Fruit fly (Drosophila melanogaster) whole organism, prepupa: Measurements from ENCODE around the gene CG32221.

Source experiments
- Blimp-1 ChIP-seq: fragments of 200-800 bp; sonication (Bioruptor generic); optimal IDR thresholded peaks from 3 replicates; lab custom pipeline; 2017; ENCODE audit warnings: missing biosample characterization, missing genetic modification characterization, mild to moderate bottlenecking, moderate library complexity, missing genetic modification reagents
- CG10669 ChIP-seq: fragments of 200-800 bp; sonication (Bioruptor generic); optimal IDR thresholded peaks from 3 replicates; lab custom pipeline; 2018; ENCODE audit warnings: missing biosample characterization, mild to moderate bottlenecking, missing genetic modification characterization, moderate library complexity
- CG11294 ChIP-seq: fragments of 200-800 bp; sonication (Bioruptor generic); IDR thresholded peaks from 2 replicates; pipeline ENCODE4 v1.3.6; 2022; ENCODE audit warnings: missing biosample characterization, missing genetic modification characterization
- CG11762 ChIP-seq: fragments of 200-800 bp; sonication (Bioruptor generic); optimal IDR thresholded peaks from 3 replicates; lab custom pipeline; 2016; ENCODE audit warnings: missing biosample characterization, missing genetic modification characterization; ENCODE audit not compliant: insufficient read depth
- CG11902 ChIP-seq: fragments of 200-800 bp; sonication (Bioruptor generic); optimal IDR thresholded peaks from 3 replicates; lab custom pipeline; 2016; ENCODE audit warnings: missing biosample characterization, missing genetic modification characterization
- CG3032 ChIP-seq: fragments of 200-800 bp; optimal IDR thresholded peaks from 2 replicates; lab custom pipeline; 2019; ENCODE audit warnings: missing biosample characterization, mild to moderate bottlenecking, missing genetic modification characterization, moderate library complexity
- CG34406 ChIP-seq: fragments of 200-800 bp; sonication (Bioruptor generic); optimal IDR thresholded peaks from 3 replicates; lab custom pipeline; 2016; ENCODE audit warnings: missing biosample characterization, missing genetic modification characterization
- CG3919 ChIP-seq: fragments of 200-800 bp; sonication (Bioruptor generic); optimal IDR thresholded peaks from 3 replicates; lab custom pipeline; 2016; ENCODE audit warnings: missing biosample characterization, missing genetic modification characterization
- CG7368 ChIP-seq: fragments of 200-800 bp; sonication (Bioruptor generic); optimal IDR thresholded peaks from 3 replicates; lab custom pipeline; 2016; ENCODE audit warnings: missing biosample characterization, missing genetic modification characterization
- CG8119 ChIP-seq: fragments of 200-800 bp; sonication (Bioruptor generic); IDR thresholded peaks from 3 replicates; pipeline ENCODE4 v1.3.6; 2022; ENCODE audit warnings: missing biosample characterization, missing genetic modification characterization
- CG8319 ChIP-seq: fragments of 200-800 bp; sonication (Bioruptor generic); optimal IDR thresholded peaks from 3 replicates; lab custom pipeline; 2016; ENCODE audit warnings: missing biosample characterization, missing genetic modification characterization
- CG8632 ChIP-seq: fragments of 200-800 bp; sonication (Bioruptor generic); optimal IDR thresholded peaks from 3 replicates; lab custom pipeline; 2016; ENCODE audit warnings: missing biosample characterization, missing genetic modification characterization
- CG9139 ChIP-seq: fragments of 200-800 bp; sonication (Bioruptor generic); optimal IDR thresholded peaks from 3 replicates; lab custom pipeline; 2017; ENCODE audit warnings: missing biosample characterization, mild to moderate bottlenecking, missing genetic modification characterization
- Eip75B ChIP-seq: fragments of 200-800 bp; sonication (Bioruptor generic); optimal IDR thresholded peaks from 3 replicates; lab custom pipeline; 2016; ENCODE audit warnings: missing biosample characterization, missing genetic modification characterization
- Eip93F ChIP-seq: fragments of 200-800 bp; sonication (Bioruptor generic); optimal IDR thresholded peaks from 2 replicates; lab custom pipeline; 2016; ENCODE audit warnings: missing biosample characterization, mild to moderate bottlenecking, missing genetic modification characterization
- Ets21C ChIP-seq: fragments of 200-800 bp; sonication (Bioruptor generic); optimal IDR thresholded peaks from 3 replicates; lab custom pipeline; 2016; ENCODE audit warnings: missing biosample characterization, missing genetic modification characterization
- Ets96B ChIP-seq: fragments of 200-800 bp; optimal IDR thresholded peaks from 2 replicates; lab custom pipeline; 2019; ENCODE audit warnings: missing biosample characterization, mild to moderate bottlenecking, missing genetic modification characterization, moderate library complexity
- Hr38 ChIP-seq: sonication (Bioruptor generic); optimal IDR thresholded peaks from 2 replicates; lab custom pipeline; 2016; ENCODE audit warnings: missing biosample characterization, missing genetic modification characterization
- Hr39 ChIP-seq: fragments of 200-800 bp; sonication (Bioruptor generic); optimal IDR thresholded peaks from 2 replicates; lab custom pipeline; 2016; ENCODE audit warnings: missing biosample characterization, missing genetic modification characterization
- Hr4 ChIP-seq: fragments of 200-800 bp; sonication (Bioruptor generic); optimal IDR thresholded peaks from 3 replicates; lab custom pipeline; 2016; ENCODE audit warnings: missing biosample characterization, missing genetic modification characterization
- Lpt ChIP-seq: fragments of 200-800 bp; sonication (Bioruptor generic); optimal IDR thresholded peaks from 3 replicates; lab custom pipeline; 2016; ENCODE audit warnings: missing biosample characterization, missing genetic modification characterization
- Met ChIP-seq: fragments of 200-800 bp; sonication (Bioruptor generic); optimal IDR thresholded peaks from 3 replicates; lab custom pipeline; 2016; ENCODE audit warnings: missing biosample characterization, missing genetic modification characterization
- OdsH ChIP-seq: fragments of 200-800 bp; sonication (Bioruptor generic); optimal IDR thresholded peaks from 3 replicates; lab custom pipeline; 2016; ENCODE audit warnings: missing biosample characterization, missing genetic modification characterization
- Sox102F ChIP-seq: fragments of 200-800 bp; sonication (Bioruptor generic); optimal IDR thresholded peaks from 2 replicates; lab custom pipeline; 2016; ENCODE audit warnings: missing biosample characterization, mild to moderate bottlenecking, missing genetic modification characterization
- Sox14 ChIP-seq: fragments of 200-800 bp; sonication (Bioruptor generic); optimal IDR thresholded peaks from 3 replicates; lab custom pipeline; 2016; ENCODE audit warnings: missing biosample characterization, missing genetic modification characterization
- achi ChIP-seq: fragments of 200-800 bp; sonication (Bioruptor generic); optimal IDR thresholded peaks from 3 replicates; lab custom pipeline; 2016; ENCODE audit warnings: missing biosample characterization, missing genetic modification characterization
- dsx ChIP-seq: fragments of 200-800 bp; optimal IDR thresholded peaks from 3 replicates; lab custom pipeline; 2019; ENCODE audit warnings: missing biosample characterization, mild to moderate bottlenecking, missing genetic modification characterization, moderate library complexity; ENCODE audit not compliant: poor library complexity, severe bottlenecking
- eg ChIP-seq: fragments of 200-800 bp; sonication (Bioruptor generic); IDR thresholded peaks from 3 replicates; pipeline ENCODE4 v1.3.6; 2022; ENCODE audit warnings: missing biosample characterization, missing genetic modification characterization
- fd85E ChIP-seq: fragments of 200-800 bp; sonication (Bioruptor generic); optimal IDR thresholded peaks from 3 replicates; lab custom pipeline; 2016; ENCODE audit warnings: missing biosample characterization, missing genetic modification characterization
- lz ChIP-seq: fragments of 200-800 bp; sonication (Bioruptor generic); optimal IDR thresholded peaks from 3 replicates; lab custom pipeline; 2016; ENCODE audit warnings: missing biosample characterization, missing genetic modification characterization
- pdm3 ChIP-seq: fragments of 200-800 bp; sonication (Bioruptor generic); optimal IDR thresholded peaks from 3 replicates; lab custom pipeline; 2016; ENCODE audit warnings: missing biosample characterization, missing genetic modification characterization
- salr ChIP-seq, 2 experiments: fragments of 200-800 bp; sonication (Bioruptor generic); optimal IDR thresholded peaks; 3 replicates each; lab custom pipeline; 2016 to 2018; ENCODE audit warnings: missing biosample characterization in 2 of 2, missing genetic modification characterization in 2 of 2, mild to moderate bottlenecking in 1 of 2
- topi ChIP-seq: fragments of 200-800 bp; sonication (Bioruptor generic); optimal IDR thresholded peaks from 3 replicates; lab custom pipeline; 2016; ENCODE audit warnings: missing biosample characterization, missing genetic modification characterization

The CG32221 gene

dm6 chr3L:19833227-19833626 lies 1.2 kb upstream of the CG32221 start (continued):
- peak; percentile 71 for TF ChIP-seq Sox14 (GFP tag; lab: Kevin White, UChicago)
- peak; percentile 22; the same call in 1 of the 3 replicates for TF ChIP-seq CG8119 (GFP tag; lab: Robert Waterston, UW)
- TF ChIP-seq dsx (GFP tag; lab: Kevin White, UChicago): no peak
- no peak for TF ChIP-seq Lpt (GFP tag; lab: Kevin White, UChicago)
- no peak for TF ChIP-seq CG3032 (tag; lab: Kevin White, UChicago)
- peak; percentile 17 for TF ChIP-seq topi (GFP tag; lab: Kevin White, UChicago)
- peak; percentile 9 for TF ChIP-seq lz (GFP tag; lab: Kevin White, UChicago)
- no peak for TF ChIP-seq CG34406
- no peak for TF ChIP-seq Eip75B (GFP tag; lab: Kevin White, UChicago)
- TF ChIP-seq OdsH (GFP tag; lab: Kevin White, UChicago): no peak
- TF ChIP-seq CG7368 (GFP tag; lab: Kevin White, UChicago): no peak
- TF ChIP-seq CG8319: no peak
- TF ChIP-seq Eip93F: peak; percentile 45
- no peak for TF ChIP-seq CG11902 (GFP tag; lab: Kevin White, UChicago)
- TF ChIP-seq Ets21C (GFP tag; lab: Kevin White, UChicago): no peak
- TF ChIP-seq CG11762 (GFP tag; lab: Kevin White, UChicago): no peak
- no peak for TF ChIP-seq pdm3 (GFP tag; lab: Kevin White, UChicago)
- no peak for TF ChIP-seq CG10669 (GFP tag; lab: Kevin White, UChicago)
- TF ChIP-seq Hr4: no peak
- no peak for TF ChIP-seq eg (GFP tag; lab: Robert Waterston, UW)
- no peak for TF ChIP-seq CG9139
- TF ChIP-seq achi (GFP tag; lab: Kevin White, UChicago): no peak
- TF ChIP-seq CG11294 (GFP tag; lab: Robert Waterston, UW): no peak

- no peak for TF ChIP-seq CG11762 (GFP tag; lab: Kevin White, UChicago)
- TF ChIP-seq CG8319: no peak
- TF ChIP-seq Ets21C (GFP tag; lab: Kevin White, UChicago): no peak
- TF ChIP-seq Met (GFP tag; lab: Kevin White, UChicago): no peak
- TF ChIP-seq Blimp-1: no peak
- TF ChIP-seq Sox102F (GFP tag; lab: Kevin White, UChicago): no peak
- no peak for TF ChIP-seq fd85E
- no peak for TF ChIP-seq CG3032 (tag; lab: Kevin White, UChicago)
- no peak for TF ChIP-seq Ets96B
- no peak for TF ChIP-seq Hr38 (GFP tag; lab: Kevin White, UChicago)
- no peak for TF ChIP-seq salr (GFP tag; optimal IDR thresholded peaks at IDR 0.05; lab: Kevin White, UChicago)
- no peak for TF ChIP-seq Eip93F
- TF ChIP-seq CG10669 (GFP tag; lab: Kevin White, UChicago): no peak
- TF ChIP-seq CG3919 (GFP tag; lab: Kevin White, UChicago): no peak
- TF ChIP-seq CG8119 (GFP tag; lab: Robert Waterston, UW): no peak
- no peak for TF ChIP-seq CG8632 (GFP tag; lab: Kevin White, UChicago)
- no peak for TF ChIP-seq CG11294 (GFP tag; lab: Robert Waterston, UW)
These were observed 2.0 kb downstream of the CG32221 start, which contains the start of gene kto for dm6 chr3L:19836375-19836937. kto (plus strand) TSS chr3L:19836614.

dm6 chr3L:19844507-19844906 lies 10.0 kb downstream of the CG32221 start:
- TF ChIP-seq achi (GFP tag; lab: Kevin White, UChicago) (no peak), CG10669 (GFP tag; lab: Kevin White, UChicago) (no peak), Lpt (GFP tag; lab: Kevin White, UChicago) (no peak), CG11294 (GFP tag; lab: Robert Waterston, UW) (no peak), Ets96B (no peak), Hr39 (GFP tag; lab: Kevin White, UChicago) (no peak)
